Worm (Caenorhabditis elegans): ENCODE data around the gene daf-1.
A peak's percentile ranks its signal among the peaks of the same experiment; 100 is the strongest.

daf-1 gene

DNA sequence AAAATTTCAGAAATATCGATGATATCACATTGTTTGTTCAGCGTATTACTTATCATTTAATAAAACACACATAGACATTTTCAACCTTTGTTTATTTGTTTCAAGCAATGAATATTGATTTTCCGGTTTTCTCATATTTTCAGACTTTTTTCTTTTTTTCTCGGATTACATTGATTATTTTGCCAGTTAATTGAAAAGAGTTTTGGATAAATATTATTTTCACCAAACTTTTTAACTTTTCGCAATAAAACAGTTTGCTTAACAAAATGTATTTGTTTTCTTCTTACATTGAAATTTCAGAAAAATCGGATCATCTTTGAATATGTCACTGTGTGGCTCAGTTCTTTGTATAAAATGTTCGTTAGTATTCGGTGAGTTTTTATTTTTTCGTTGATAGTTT lies 30.3 kb downstream of the daf-1 start, which contains the start of gene Y38C1AA.6:
Gene Y38C1AA.6 (plus strand): TSS at position 301 of the 400 bp plus-strand sequence.
- TF ChIP-seq pax-1 (tag; optimal IDR thresholded peaks at IDR 0.05) (no peak), elt-4 (tag; optimal IDR thresholded peaks at IDR 0.05) (no peak), tbx-2 (tag; optimal IDR thresholded peaks at IDR 0.05) (no peak), F13H6.1 (tag; optimal IDR thresholded peaks at IDR 0.05) (no peak), ceh-24 (tag; optimal IDR thresholded peaks at IDR 0.05) (no peak), ceh-22 (tag; optimal IDR thresholded peaks at IDR 0.05) (no peak), ceh-2 (tag; optimal IDR thresholded peaks at IDR 0.05) (no peak)

DNA sequence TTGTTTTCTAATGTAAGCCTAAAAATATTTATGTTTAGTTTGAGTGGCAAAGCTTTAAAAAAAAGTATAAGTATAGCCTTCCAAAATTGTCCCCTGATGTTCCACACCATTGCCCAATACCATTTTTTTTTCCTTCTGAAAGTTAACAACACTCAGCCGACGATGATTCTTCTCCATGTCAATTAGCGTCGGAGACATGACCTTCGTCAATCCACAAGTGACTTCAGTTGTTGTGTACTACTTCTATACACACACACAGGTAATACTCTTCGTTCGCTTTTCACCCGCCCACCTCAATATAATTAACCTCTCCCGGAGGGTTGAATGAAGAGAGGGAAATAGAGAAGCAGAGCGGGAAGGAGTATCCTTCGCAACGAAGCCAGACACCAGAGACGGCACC lies 32.6 kb downstream of the daf-1 start, which contains the start of gene cutl-24:
Gene cutl-24 (plus strand): TSS at position 301 of the 400 bp plus-strand sequence.
- TF ChIP-seq lim-6 (tag; optimal IDR thresholded peaks at IDR 0.05): no peak
- no peak for TF ChIP-seq fax-1 (tag; optimal IDR thresholded peaks at IDR 0.05)

- no peak for TF ChIP-seq fkh-10 (GFP tag; optimal IDR thresholded peaks at IDR 0.05)
Measured at ce11 chrIV:171036-171435, 38.8 kb downstream of the daf-1 start.

- TF ChIP-seq dve-1 (tag; optimal IDR thresholded peaks at IDR 0.05) (no peak), sox-4 (tag; optimal IDR thresholded peaks at IDR 0.05) (no peak), nhr-232 (tag; optimal IDR thresholded peaks at IDR 0.05) (no peak), pax-1 (tag; optimal IDR thresholded peaks at IDR 0.05) (no peak), fkh-10 (GFP tag; optimal IDR thresholded peaks at IDR 0.05) (no peak), ceh-48 (tag; optimal IDR thresholded peaks at IDR 0.05) (no peak), elt-4 (tag; optimal IDR thresholded peaks at IDR 0.05) (no peak), pha-4 (tag; optimal IDR thresholded peaks at IDR 0.05) (no peak), unc-86 (tag; optimal IDR thresholded peaks at IDR 0.05) (no peak), Y22D7AL.16 (tag; optimal IDR thresholded peaks at IDR 0.05) (no peak), ceh-9 (tag; optimal IDR thresholded peaks at IDR 0.05) (no peak), tbx-7 (tag; optimal IDR thresholded peaks at IDR 0.05) (no peak), pat-9 (tag; optimal IDR thresholded peaks at IDR 0.05) (no peak), ceh-2 (tag; optimal IDR thresholded peaks at IDR 0.05) (no peak), ets-4 (tag; optimal IDR thresholded peaks at IDR 0.05) (no peak), odd-2 (tag; optimal IDR thresholded peaks at IDR 0.05) (no peak), sox-2 (GFP tag; IDR thresholded peaks at IDR 0.05) (peak; percentile 66), madf-2 (tag; optimal IDR thresholded peaks at IDR 0.05) (no peak), zip-5 (tag; optimal IDR thresholded peaks at IDR 0.05) (no peak), eyg-1 (tag; optimal IDR thresholded peaks at IDR 0.05) (peak; percentile 9), ceh-18 (tag; optimal IDR thresholded peaks at IDR 0.05) (no peak), T23F11.4 (GFP tag; optimal IDR thresholded peaks at IDR 0.05) (no peak), rnt-1 (tag; optimal IDR thresholded peaks at IDR 0.05) (no peak), ref-2 (tag; optimal IDR thresholded peaks at IDR 0.05) (peak; percentile 27), K09A11.1 (tag; optimal IDR thresholded peaks at IDR 0.05; ENCODE audit: insufficient read depth) (no peak), nhr-11 (tag; optimal IDR thresholded peaks at IDR 0.05) (no peak), sdc-2 (tag; optimal IDR thresholded peaks at IDR 0.05) (no peak), tbx-2 (tag; optimal IDR thresholded peaks at IDR 0.05) (peak; percentile 9), hlh-15 (tag; optimal IDR thresholded peaks at IDR 0.05) (no peak), ttx-3 (tag; optimal IDR thresholded peaks at IDR 0.05) (no peak), npax-4 (tag; optimal IDR thresholded peaks at IDR 0.05) (no peak)
Measured at ce11 chrIV:172990-173389, 40.8 kb downstream of the daf-1 start.

DNA sequence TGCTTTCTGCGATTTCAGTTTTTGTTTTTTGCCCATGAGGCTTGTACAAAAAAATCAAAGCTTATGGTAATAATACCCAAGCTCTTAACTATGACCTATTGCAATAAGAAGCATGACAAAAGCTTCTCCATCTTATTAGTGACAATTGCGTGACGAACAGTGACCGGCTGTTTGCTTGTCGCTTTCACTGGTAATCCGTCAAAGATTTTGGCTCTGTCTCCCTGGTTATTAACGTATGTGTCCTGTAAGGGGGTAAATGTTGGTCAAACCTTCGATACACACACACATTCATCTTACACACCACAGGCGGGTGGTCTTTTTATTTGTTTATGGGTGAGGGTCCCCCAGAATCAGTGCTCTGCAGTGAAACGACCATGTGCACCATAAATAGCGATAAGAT lies 41.9 kb downstream of the daf-1 start:
- TF ChIP-seq lim-6 (tag; optimal IDR thresholded peaks at IDR 0.05) (no peak), ref-2 (tag; optimal IDR thresholded peaks at IDR 0.05) (peak; percentile 9), ceh-18 (tag; optimal IDR thresholded peaks at IDR 0.05) (no peak), elt-2 (tag; optimal IDR thresholded peaks at IDR 0.05) (peak; percentile 62), tbx-2 (tag; optimal IDR thresholded peaks at IDR 0.05) (peak; percentile 25), pat-9 (tag; optimal IDR thresholded peaks at IDR 0.05) (no peak), C38D4.7 (GFP tag; optimal IDR thresholded peaks at IDR 0.05) (no peak)
